Worm (Caenorhabditis elegans): ENCODE measurements around the gene ire-1.

Gene ire-1

ce11 chrII:8128273-8129039, 3.7 kb upstream of the ire-1 start (continued):
- TF ChIP-seq nhr-27 (tag; optimal IDR thresholded peaks at IDR 0.05) (no peak), lin-35 (GFP tag; optimal IDR thresholded peaks at IDR 0.05) (no peak), F55B11.4 (tag; optimal IDR thresholded peaks at IDR 0.05; ENCODE audit: borderline replicate concordance, insufficient read depth) (no peak), Y67H2A.10 (GFP tag; conservative IDR thresholded peaks at IDR 0.05) (no peak), sdz-38 (tag; optimal IDR thresholded peaks at IDR 0.05) (no peak), mel-28 (tag; optimal IDR thresholded peaks at IDR 0.05; ENCODE audit: borderline replicate concordance) (no peak), lag-1 (GFP tag; IDR thresholded peaks at IDR 0.05) (no peak), rcor-1 (GFP tag; IDR thresholded peaks at IDR 0.05) (0 out of 2 replicates have a peak, but pooled peaks have one; percentile 12), madf-10 (tag; optimal IDR thresholded peaks at IDR 0.05) (peak; percentile 6), somi-1 (GFP tag; optimal IDR thresholded peaks at IDR 0.05) (no peak), fkh-3 (tag; optimal IDR thresholded peaks at IDR 0.05) (no peak), K11D2.4 (GFP tag; IDR thresholded peaks at IDR 0.05) (no peak), B0035.1 (tag; optimal IDR thresholded peaks at IDR 0.05) (no peak), ztf-25 (GFP tag; IDR thresholded peaks at IDR 0.05) (no peak), bed-1 (GFP tag; IDR thresholded peaks at IDR 0.05) (no peak), ceh-58 (GFP tag; IDR thresholded peaks at IDR 0.05) (no peak), hsf-1 (GFP tag; IDR thresholded peaks at IDR 0.05) (no peak), attf-5 (GFP tag; optimal IDR thresholded peaks at IDR 0.05) (peak; percentile 36), rec-8 (tag; optimal IDR thresholded peaks at IDR 0.05) (no peak), lir-1 (GFP tag; conservative IDR thresholded peaks at IDR 0.05) (peak; percentile 11; the same call in 1 of the 2 replicates), ceh-100 (GFP tag; IDR thresholded peaks at IDR 0.05) (no peak), ztf-18 (tag; optimal IDR thresholded peaks at IDR 0.05) (no peak), unc-130 (GFP tag; optimal IDR thresholded peaks at IDR 0.05) (no peak), nhr-179 (tag; optimal IDR thresholded peaks at IDR 0.05) (no peak), madf-6 (GFP tag; IDR thresholded peaks at IDR 0.05) (no peak), F52B5.7 (tag; optimal IDR thresholded peaks at IDR 0.05) (peak; percentile 72), hlh-12 (tag; optimal IDR thresholded peaks at IDR 0.05) (no peak), F37B4.10 (GFP tag; IDR thresholded peaks at IDR 0.05) (0 out of 2 replicates have a peak, but pooled peaks have one; percentile 28), xnd-1 (tag; optimal IDR thresholded peaks at IDR 0.05) (no peak), snpc-1.3 (tag; optimal IDR thresholded peaks at IDR 0.05; ENCODE audit: insufficient read depth) (no peak), hmg-1.2 (GFP tag; IDR thresholded peaks at IDR 0.05) (0 out of 2 replicates have a peak, but pooled peaks have one; percentile 10), C06A6.2 (GFP tag; conservative IDR thresholded peaks at IDR 0.05) (no peak), attf-3 (GFP tag; conservative IDR thresholded peaks at IDR 0.05) (no peak), K12H6.12 (tag; optimal IDR thresholded peaks at IDR 0.05) (no peak), let-526 (GFP tag; IDR thresholded peaks at IDR 0.05) (peak; percentile 50; the same call in 1 of the 2 replicates), mes-4 (tag; optimal IDR thresholded peaks at IDR 0.05) (no peak), ceh-27 (GFP tag; optimal IDR thresholded peaks at IDR 0.05) (peak; percentile 25), B0261.1 (tag; optimal IDR thresholded peaks at IDR 0.05) (no peak), Y79H2A.3 (GFP tag; conservative IDR thresholded peaks at IDR 0.05) (no peak), hrde-1 (tag; optimal IDR thresholded peaks at IDR 0.05; ENCODE audit: borderline replicate concordance) (no peak), die-1 (tag; optimal IDR thresholded peaks at IDR 0.05) (no peak), lin-40 (tag; optimal IDR thresholded peaks at IDR 0.05) (no peak), dpl-1 (GFP tag; optimal IDR thresholded peaks at IDR 0.05) (no peak), Y53G8AR.9 (GFP tag; conservative IDR thresholded peaks at IDR 0.05) (no peak), ztf-22 (GFP tag; optimal IDR thresholded peaks at IDR 0.05) (no peak), F39B2.1 (GFP tag; IDR thresholded peaks at IDR 0.05) (no peak), pha-4 (tag; optimal IDR thresholded peaks at IDR 0.05) (no peak)

All from whole organism, young adult.